Worm (Caenorhabditis elegans): ENCODE results near the gene grd-5.

DNA sequence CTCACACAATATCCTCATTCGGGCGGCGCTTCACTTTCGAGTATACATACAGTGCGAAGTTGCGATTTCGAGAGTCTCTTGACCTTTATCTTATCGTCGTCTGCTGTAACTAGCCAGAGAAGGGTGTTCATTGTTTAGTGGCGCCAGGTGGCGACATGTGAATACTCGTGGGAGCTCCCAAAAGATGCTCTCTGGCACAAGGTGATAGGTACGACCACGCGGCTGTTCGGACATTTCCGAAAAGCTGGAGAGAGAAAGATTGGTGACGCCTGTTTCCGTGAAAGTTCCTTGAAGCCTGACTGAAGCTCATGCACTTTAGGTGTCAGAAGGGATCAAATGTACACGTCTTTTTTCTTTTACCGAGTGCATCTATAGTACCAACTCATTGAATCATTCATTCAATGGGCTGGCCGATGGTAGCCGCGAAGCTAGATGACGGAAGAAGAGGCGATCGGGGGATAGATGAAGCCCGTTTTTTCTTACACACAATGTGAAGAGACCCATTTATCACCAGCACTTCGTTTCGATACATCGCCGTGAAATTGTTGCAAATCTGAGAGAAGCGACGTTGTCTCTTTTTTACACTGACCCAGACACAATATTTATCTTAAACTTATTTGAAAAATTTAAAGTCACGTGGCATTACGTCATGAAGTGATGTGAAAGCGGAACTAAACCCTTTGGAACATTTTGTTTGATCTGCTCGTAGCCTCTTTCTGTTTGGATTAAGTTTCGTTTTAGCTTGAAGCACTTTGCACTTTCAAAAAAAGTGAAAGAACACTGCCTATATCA, 48.6 kb downstream of the grd-5 start:
- TF ChIP-seq ztf-6 (GFP tag; IDR thresholded peaks at IDR 0.05) (no peak), unc-62 (GFP tag; optimal IDR thresholded peaks at IDR 0.05) (no peak)
